Worm (Caenorhabditis elegans) whole organism, L1 larva: ENCODE measurements around the gene D1053.4.

Experiments
- Y116A8C.19 ChIP-seq: sonication (generic microtip); optimal IDR thresholded peaks from 2 replicates; lab custom pipeline; 2016; ENCODE audit warnings: missing compliant biosample characterization, missing genetic modification characterization, borderline replicate concordance
- alr-1 ChIP-seq: fragments of 200-800 bp; sonication (Bioruptor generic); optimal IDR thresholded peaks from 2 replicates; lab custom pipeline; 2018; ENCODE audit warnings: borderline replicate concordance, mild to moderate bottlenecking, missing genetic modification characterization, missing compliant biosample characterization
- aly-2 ChIP-seq: fragments of 150-350 bp; optimal IDR thresholded peaks from 2 replicates; lab custom pipeline; 2014; ENCODE audit warnings: missing biosample characterization, missing genetic modification characterization
- blmp-1 ChIP-seq: fragments of 150-350 bp; optimal IDR thresholded peaks from 2 replicates; lab custom pipeline; 2014; ENCODE audit warnings: missing biosample characterization, missing genetic modification characterization
- ceh-63 ChIP-seq: fragments of 200-800 bp; sonication (Bioruptor generic); optimal IDR thresholded peaks from 2 replicates; lab custom pipeline; 2018; ENCODE audit warnings: mild to moderate bottlenecking, missing genetic modification characterization, missing compliant biosample characterization
- ceh-8 ChIP-seq: fragments of 200-800 bp; sonication (Bioruptor generic); optimal IDR thresholded peaks from 2 replicates; lab custom pipeline; 2018; ENCODE audit warnings: mild to moderate bottlenecking, missing genetic modification characterization, moderate library complexity, missing compliant biosample characterization
- ceh-88 ChIP-seq: fragments of 200-800 bp; sonication (Bioruptor generic); IDR thresholded peaks from 2 replicates; pipeline ENCODE4 v1.3.6; 2022; ENCODE audit warnings: missing genetic modification characterization, missing compliant biosample characterization
- dsc-1 ChIP-seq: sonication (generic microtip); optimal IDR thresholded peaks from 2 replicates; lab custom pipeline; 2016; ENCODE audit warnings: mild to moderate bottlenecking, missing genetic modification characterization, missing compliant biosample characterization
- efl-1 ChIP-seq, 4 experiments: fragments of 150-350 bp; optimal IDR thresholded peaks in 3 of 4; peaks in 1 of 4; 1 replicate in 1 of 4; 2 replicates in 3 of 4; lab custom pipeline; 2014; ENCODE audit warnings: missing biosample characterization in 2 of 4, missing genetic modification characterization in 2 of 4, missing genetic modification reagents in 2 of 4
- efl-3 ChIP-seq: fragments of 200-800 bp; sonication (Bioruptor generic); optimal IDR thresholded peaks from 2 replicates; lab custom pipeline; 2018; ENCODE audit warnings: mild to moderate bottlenecking, missing genetic modification characterization, missing compliant biosample characterization
- elt-2 ChIP-seq: sonication (generic microtip); optimal IDR thresholded peaks from 2 replicates; lab custom pipeline; 2016; ENCODE audit warnings: missing genetic modification characterization, mild to moderate bottlenecking, inconsistent platforms, missing compliant biosample characterization, missing genetic modification reagents
- fkh-4 ChIP-seq: sonication (generic microtip); optimal IDR thresholded peaks from 2 replicates; lab custom pipeline; 2016; ENCODE audit warnings: missing compliant biosample characterization, missing genetic modification characterization, borderline replicate concordance
- hlh-17 ChIP-seq: fragments of 200-800 bp; sonication (Bioruptor generic); optimal IDR thresholded peaks from 2 replicates; lab custom pipeline; 2018; ENCODE audit warnings: missing genetic modification characterization, mild to moderate bottlenecking, missing compliant biosample characterization, moderate library complexity, borderline replicate concordance
- hlh-4 ChIP-seq: sonication (generic microtip); optimal IDR thresholded peaks from 2 replicates; lab custom pipeline; 2016; ENCODE audit warnings: mild to moderate bottlenecking, missing genetic modification characterization, missing compliant biosample characterization
- hpl-2 ChIP-seq: fragments of 150-350 bp; optimal IDR thresholded peaks from 2 replicates; lab custom pipeline; 2014; ENCODE audit warnings: missing biosample characterization, missing genetic modification reagents, missing genetic modification characterization
- irx-1 ChIP-seq: sonication (generic microtip); optimal IDR thresholded peaks from 2 replicates; lab custom pipeline; 2016; ENCODE audit warnings: missing genetic modification characterization, missing compliant biosample characterization
- lin-13 ChIP-seq: fragments of 150-350 bp; optimal IDR thresholded peaks from 2 replicates; lab custom pipeline; 2014; ENCODE audit warnings: missing biosample characterization, missing genetic modification reagents, missing genetic modification characterization
- lin-14 ChIP-seq: fragments of 200-800 bp; sonication (Bioruptor generic); optimal IDR thresholded peaks from 2 replicates; lab custom pipeline; 2018; ENCODE audit warnings: mild to moderate bottlenecking, missing genetic modification characterization, moderate library complexity, missing compliant biosample characterization
- lin-15B ChIP-seq: fragments of 150-350 bp; sonication (generic microtip); optimal IDR thresholded peaks from 3 replicates; lab custom pipeline; 2014; ENCODE audit warnings: missing biosample characterization, missing genetic modification characterization
- lin-35 ChIP-seq, 2 experiments: fragments of 150-350 bp; optimal IDR thresholded peaks; 2 replicates each; lab custom pipeline; 2014; ENCODE audit warnings: missing biosample characterization in 2 of 2, missing genetic modification characterization in 2 of 2, missing genetic modification reagents in 2 of 2
- lin-39 ChIP-seq: fragments of 150-350 bp; optimal IDR thresholded peaks from 2 replicates; lab custom pipeline; 2014; ENCODE audit warnings: missing biosample characterization, missing genetic modification reagents, missing genetic modification characterization
- lir-3 ChIP-seq: sonication (generic microtip); optimal IDR thresholded peaks from 2 replicates; lab custom pipeline; 2016; ENCODE audit warnings: mild to moderate bottlenecking, missing genetic modification characterization, moderate library complexity, missing compliant biosample characterization; ENCODE audit not compliant: poor library complexity
- mef-2 ChIP-seq: fragments of 150-350 bp; optimal IDR thresholded peaks from 2 replicates; lab custom pipeline; 2014; ENCODE audit warnings: missing biosample characterization, missing genetic modification characterization
- nhr-76 ChIP-seq: sonication (generic microtip); optimal IDR thresholded peaks from 2 replicates; lab custom pipeline; 2017; ENCODE audit warnings: missing biosample characterization, missing genetic modification characterization
- nhr-84 ChIP-seq: sonication (generic microtip); optimal IDR thresholded peaks from 2 replicates; lab custom pipeline; 2017; ENCODE audit warnings: missing biosample characterization, missing genetic modification characterization
- pag-3 ChIP-seq: sonication (generic microtip); optimal IDR thresholded peaks from 2 replicates; lab custom pipeline; 2017; ENCODE audit warnings: missing genetic modification characterization, mild to moderate bottlenecking, missing compliant biosample characterization, antibody characterized with exemption, borderline replicate concordance; ENCODE audit not compliant: insufficient read depth
- rnt-1 ChIP-seq: sonication (generic microtip); optimal IDR thresholded peaks from 2 replicates; lab custom pipeline; 2016; ENCODE audit warnings: mild to moderate bottlenecking, missing genetic modification characterization, moderate library complexity, missing compliant biosample characterization
- skn-1 ChIP-seq: fragments of 150-350 bp; optimal IDR thresholded peaks from 2 replicates; lab custom pipeline; 2014; ENCODE audit warnings: missing biosample characterization, missing genetic modification characterization
- sptf-1 ChIP-seq: fragments of 150-350 bp; optimal IDR thresholded peaks from 2 replicates; lab custom pipeline; 2014; ENCODE audit warnings: missing biosample characterization, missing genetic modification characterization
- tlp-1 ChIP-seq: fragments of 150-350 bp; optimal IDR thresholded peaks from 2 replicates; lab custom pipeline; 2014; ENCODE audit warnings: missing biosample characterization, missing genetic modification characterization
- unc-30 ChIP-seq: sonication (generic microtip); optimal IDR thresholded peaks from 2 replicates; lab custom pipeline; 2017; ENCODE audit warnings: missing biosample characterization, missing genetic modification characterization
- unc-98 ChIP-seq: fragments of 200-800 bp; sonication (Bioruptor generic); IDR thresholded peaks from 2 replicates; pipeline ENCODE4 v1.3.6; 2022; ENCODE audit warnings: missing genetic modification characterization, missing compliant biosample characterization
- vab-15 ChIP-seq: sonication (generic microtip); optimal IDR thresholded peaks from 2 replicates; lab custom pipeline; 2017; ENCODE audit warnings: missing genotype, mild to moderate bottlenecking, missing genetic modification characterization, missing compliant biosample characterization
- zip-4 ChIP-seq: fragments of 200-800 bp; sonication (Bioruptor generic); optimal IDR thresholded peaks from 2 replicates; lab custom pipeline; 2018; ENCODE audit warnings: mild to moderate bottlenecking, missing genetic modification characterization, moderate library complexity, missing compliant biosample characterization
- ztf-11 ChIP-seq, 2 experiments: sonication (generic microtip); optimal IDR thresholded peaks; 2 replicates each; lab custom pipeline; 2016 to 2017; ENCODE audit warnings: missing genetic modification characterization in 2 of 2, missing biosample characterization in 1 of 2, missing compliant biosample characterization in 1 of 2
- ztf-4 ChIP-seq: fragments of 150-350 bp; optimal IDR thresholded peaks from 2 replicates; lab custom pipeline; 2014; ENCODE audit warnings: missing biosample characterization, missing genetic modification characterization

Gene D1053.4

DNA sequence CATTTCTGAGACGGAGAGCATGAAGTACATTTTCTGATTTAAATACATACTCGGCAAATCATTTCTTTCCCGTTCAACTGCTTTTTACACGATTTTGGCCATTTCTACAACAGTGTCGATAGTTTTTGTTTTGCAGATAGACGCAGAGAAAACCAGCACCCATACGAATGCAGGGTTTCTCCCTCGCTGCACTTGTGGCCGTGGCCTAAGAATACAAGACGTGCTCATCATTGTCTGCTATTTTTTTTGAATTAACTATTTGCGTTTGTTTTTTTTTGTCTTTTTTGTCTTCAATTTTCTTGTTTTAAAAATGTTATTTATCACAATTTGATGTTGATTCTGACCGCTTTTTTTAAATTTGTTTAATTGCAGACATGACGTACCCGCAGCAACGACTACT lies 30.5 kb downstream of the D1053.4 start, which contains the start of gene smcl-1 (continued):
- peak; percentile 79 for TF ChIP-seq rnt-1 (tag; lab: Kevin White, UChicago)

DNA sequence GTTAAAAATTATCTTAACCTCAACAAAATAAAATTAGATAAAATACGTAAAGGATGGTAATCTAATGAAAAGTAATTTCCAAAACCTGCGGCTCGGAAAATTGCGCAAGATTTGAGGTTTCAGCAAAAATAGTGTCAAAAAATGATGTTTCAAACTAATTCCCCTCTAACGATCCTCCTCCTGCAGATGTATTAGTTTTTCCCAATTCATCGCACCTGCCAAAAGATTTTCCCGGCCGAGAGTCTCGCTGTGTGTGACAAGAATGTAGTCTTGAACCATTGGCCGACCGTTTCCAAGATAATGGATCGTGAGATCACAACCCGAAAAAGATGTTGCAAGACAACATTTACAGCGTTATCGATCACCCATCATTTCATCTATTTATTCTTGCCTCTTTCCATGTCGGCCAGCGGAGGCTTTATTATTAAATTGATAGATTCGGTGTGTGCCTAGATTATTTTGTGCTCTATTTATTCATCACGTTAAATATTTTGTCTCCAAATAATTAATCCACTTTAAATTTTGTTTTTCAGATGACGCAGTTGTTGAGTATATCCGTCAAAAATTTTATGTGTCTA lies 33.5 kb downstream of the D1053.4 start, which contains the start of the genes C44C10.10 and C44C10.5:
C44C10.10 (plus strand) TSS at position 301 of the 578 bp plus-strand sequence.
C44C10.5 (plus strand) TSS at position 528 of the 578 bp plus-strand sequence.
- TF ChIP-seq aly-2 (tag; lab: Kevin White, UChicago) (no peak), zip-4 (no peak), unc-30 (tag; lab: Kevin White, UChicago) (no peak), hlh-4 (tag; lab: Kevin White, UChicago) (no peak), lir-3 (tag; lab: Kevin White, UChicago) (no peak), pag-3 (no peak), ceh-63 (GFP tag; lab: Kevin White, UChicago) (no peak), lin-13 (GFP tag; lab: Kevin White, UChicago) (no peak), Y116A8C.19 (tag; lab: Kevin White, UChicago) (no peak), alr-1 (tag; lab: Kevin White, UChicago) (no peak), ztf-11 (tag; optimal IDR thresholded peaks at IDR 0.05; lab: Kevin White, UChicago) (no peak), hlh-17 (GFP tag; lab: Kevin White, UChicago) (no peak), elt-2 (tag; lab: Kevin White, UChicago) (no peak)

DNA sequence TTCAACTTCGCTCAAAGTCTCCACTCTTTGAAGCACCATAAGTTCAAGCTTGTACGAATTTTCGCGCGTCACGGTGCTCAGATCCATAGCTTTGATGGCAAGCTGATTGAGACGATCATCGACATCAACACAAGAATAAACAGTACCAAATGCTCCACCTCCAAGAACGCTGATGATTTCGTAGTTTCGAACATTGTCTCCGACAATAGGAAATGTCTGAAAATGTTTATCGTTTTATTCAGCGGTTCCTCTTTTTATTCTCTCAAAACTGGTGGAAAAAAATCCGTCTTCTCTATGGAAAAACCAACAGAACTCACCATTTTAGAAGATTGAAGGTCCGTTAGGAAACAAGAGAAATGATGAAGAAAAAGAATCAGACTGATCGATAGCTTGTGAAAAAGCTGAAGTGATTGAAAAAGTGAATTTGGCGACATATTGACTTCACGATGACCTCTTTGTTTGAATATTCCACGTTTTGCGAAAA lies 35.7 kb downstream of the D1053.4 start, which contains the start of gene C44C10.7:
C44C10.7 (minus strand) TSS at position 434 of the 484 bp plus-strand sequence.
- TF ChIP-seq sptf-1 (tag; lab: Kevin White, UChicago) (no peak), ceh-88 (GFP tag; lab: Robert Waterston, UW) (no peak), nhr-76 (tag; lab: Kevin White, UChicago) (no peak), lin-15B (tag; lab: Kevin White, UChicago) (no peak), efl-3 (GFP tag; lab: Kevin White, UChicago) (no peak), efl-1 (optimal IDR thresholded peaks at IDR 0.05; lab: Kevin White, UChicago) (no peak), efl-1 (GFP tag; optimal IDR thresholded peaks at IDR 0.05 in 1 of 2; lab: Kevin White, UChicago) (no peak), ztf-4 (tag; lab: Kevin White, UChicago) (no peak)

DNA sequence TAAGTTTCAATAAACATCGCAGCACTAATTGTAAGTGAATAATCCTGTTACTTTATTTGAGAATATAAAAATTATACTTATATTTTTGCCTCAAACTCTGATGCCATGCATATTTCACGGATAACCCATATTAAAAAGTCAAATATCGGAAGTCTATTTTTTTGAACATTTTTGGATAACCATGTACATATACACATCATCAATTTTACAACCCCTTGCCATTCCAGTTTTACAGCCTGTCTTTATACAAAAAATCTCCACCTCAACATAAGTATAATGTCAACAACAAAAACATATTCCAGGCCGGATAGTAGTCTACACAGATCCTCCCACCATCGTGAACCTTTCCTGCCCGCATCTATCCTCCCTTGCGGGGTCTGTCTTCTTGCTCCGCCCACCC lies 39.3 kb downstream of the D1053.4 start, which contains the start of gene hnd-1:
hnd-1 (plus strand) TSS at position 301 of the 400 bp plus-strand sequence.
- TF ChIP-seq ceh-8 (GFP tag; lab: Kevin White, UChicago) (no peak), efl-1 (optimal IDR thresholded peaks at IDR 0.05; lab: Kevin White, UChicago) (no peak), efl-1 (GFP tag; optimal IDR thresholded peaks at IDR 0.05 in 1 of 2; lab: Kevin White, UChicago) (peak in 1 of 2 experiments; percentile 27)
- TF ChIP-seq, all 84 proteins: peak for 1

DNA sequence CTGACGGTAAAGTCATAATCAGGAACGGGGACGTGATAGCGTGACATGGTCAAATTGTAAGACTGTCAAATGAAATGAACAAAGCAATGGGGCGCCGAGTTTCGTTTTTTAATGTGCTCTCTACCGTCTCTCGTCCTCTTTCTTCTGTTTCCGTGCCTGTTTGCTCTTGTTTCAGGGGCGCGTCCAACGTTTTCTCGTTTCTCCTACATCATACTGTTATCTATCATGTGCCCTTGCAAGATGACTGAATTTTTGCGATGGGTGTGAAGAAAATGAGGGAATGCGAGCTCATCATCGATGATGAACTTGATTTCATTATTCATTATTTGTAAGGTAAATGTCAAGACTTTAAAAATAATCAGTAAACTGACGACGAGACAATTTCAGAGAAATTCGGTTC lies 42.7 kb downstream of the D1053.4 start, which contains the start of gene T04F8.7:
T04F8.7 (minus strand) TSS at position 130 of the 400 bp plus-strand sequence.
- no peak for TF ChIP-seq nhr-84 (tag; lab: Kevin White, UChicago)
- peak in 1 of 2 experiments; percentile 30 for TF ChIP-seq lin-35 (GFP tag; optimal IDR thresholded peaks at IDR 0.05; lab: Kevin White, UChicago)
- peak; percentile 71 for TF ChIP-seq elt-2 (tag; lab: Kevin White, UChicago)

DNA sequence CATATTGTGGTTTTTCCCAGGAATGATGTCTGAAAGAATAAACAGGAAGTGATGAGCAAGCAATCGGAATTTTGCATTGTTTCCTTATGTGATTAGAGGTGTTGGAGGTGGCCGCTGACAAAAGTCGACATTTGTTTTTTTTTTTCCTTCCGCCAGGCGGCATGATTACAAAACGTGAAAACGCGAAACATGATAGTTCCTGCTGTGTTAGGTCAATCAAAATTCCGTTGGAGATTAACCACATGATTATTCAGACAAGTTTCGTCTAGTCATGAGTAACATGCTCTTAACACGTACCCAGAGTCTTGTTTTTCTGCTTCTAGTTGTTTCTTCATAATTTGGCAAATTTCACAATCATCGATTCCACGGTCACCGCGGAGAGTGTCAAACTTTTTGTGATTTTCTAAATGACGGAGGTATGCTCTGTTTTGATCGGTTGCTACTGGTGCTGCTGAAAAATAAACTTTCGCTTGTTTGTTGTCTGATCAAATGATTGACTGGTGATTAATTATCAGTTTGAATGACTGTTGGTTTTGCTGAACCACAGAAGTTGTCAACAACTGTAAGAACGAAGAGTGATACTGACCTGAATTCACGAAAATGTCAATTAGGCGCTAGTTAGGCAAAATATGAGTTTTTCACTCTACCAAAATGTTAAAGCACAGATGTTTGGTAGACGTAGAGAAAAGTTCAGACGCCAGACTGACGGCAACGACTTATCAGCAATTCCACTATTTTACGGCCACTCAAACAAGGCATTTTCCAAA lies 44.2 kb downstream of the D1053.4 start:
- TF ChIP-seq skn-1 (tag; lab: Kevin White, UChicago) (no peak), ceh-88 (GFP tag; lab: Robert Waterston, UW) (no peak), tlp-1 (tag; lab: Kevin White, UChicago) (no peak), lin-14 (GFP tag; lab: Kevin White, UChicago) (no peak), unc-98 (GFP tag; lab: Robert Waterston, UW) (no peak), dsc-1 (tag; lab: Kevin White, UChicago) (no peak), blmp-1 (tag; lab: Kevin White, UChicago) (no peak), fkh-4 (tag; lab: Kevin White, UChicago) (no peak), irx-1 (tag; lab: Kevin White, UChicago) (no peak), hpl-2 (GFP tag; lab: Kevin White, UChicago) (no peak), vab-15 (tag; lab: Kevin White, UChicago) (no peak), lin-39 (no peak), mef-2 (no peak)
